Worm (Caenorhabditis elegans) whole organism, early embryonic: ENCODE measurements around the gene pqn-57.

ENCODE experiments used
- flt-1 ChIP-seq: fragments of 200-800 bp; sonication (Bioruptor generic); IDR thresholded peaks from 2 replicates; pipeline ENCODE4 v1.3.6; 2022; ENCODE audit warnings: missing genetic modification characterization, missing compliant biosample characterization
- hmbx-1 ChIP-seq: sonication (generic microtip); optimal IDR thresholded peaks from 2 replicates; lab custom pipeline; 2016; ENCODE audit warnings: mild to moderate bottlenecking, missing genetic modification characterization, missing compliant biosample characterization
- sea-1 ChIP-seq: fragments of 200-800 bp; sonication (Bioruptor generic); conservative IDR thresholded peaks from 2 replicates; pipeline ENCODE4 v1.3.6; 2022; ENCODE audit warnings: missing genetic modification characterization, missing compliant biosample characterization
- tbx-11 ChIP-seq: fragments of 200-800 bp; sonication (Bioruptor generic); IDR thresholded peaks from 2 replicates; pipeline ENCODE4 v1.3.6; 2022; ENCODE audit warnings: missing genetic modification characterization, missing compliant biosample characterization
- tra-4 ChIP-seq: sonication (generic microtip); optimal IDR thresholded peaks from 2 replicates; lab custom pipeline; 2017; ENCODE audit warnings: missing genetic modification characterization, missing compliant biosample characterization

DNA sequence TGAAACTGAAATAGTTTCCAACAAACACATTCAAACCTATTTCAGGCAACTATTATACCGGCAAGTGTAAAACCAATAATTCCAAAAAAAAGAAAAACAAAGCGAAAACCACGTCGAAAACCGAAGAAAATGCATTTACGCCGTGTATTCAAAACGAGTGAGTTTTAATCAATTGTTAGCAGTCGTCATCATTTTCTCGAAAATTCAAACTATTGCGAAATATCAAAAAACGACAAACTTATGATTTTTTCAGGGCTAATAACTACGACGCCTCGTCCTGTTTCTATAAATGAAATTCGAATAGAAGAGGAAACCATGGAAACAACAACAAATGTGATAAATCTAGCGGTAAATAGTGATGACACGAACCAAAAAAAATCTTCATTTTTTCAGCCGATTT is 34.6 kb downstream of the pqn-57 start:
- TF ChIP-seq sea-1 (GFP tag; lab: Robert Waterston, UW), result no peak
- no peak for TF ChIP-seq hmbx-1
- TF ChIP-seq tbx-11 (GFP tag; lab: Robert Waterston, UW), result no peak
- TF ChIP-seq tra-4 (tag; lab: Kevin White, UChicago), result no peak
- no peak for TF ChIP-seq flt-1 (GFP tag; lab: Robert Waterston, UW)
